Fruit fly (Drosophila melanogaster): ENCODE data around the gene Dph1.

Gene Dph1

DNA sequence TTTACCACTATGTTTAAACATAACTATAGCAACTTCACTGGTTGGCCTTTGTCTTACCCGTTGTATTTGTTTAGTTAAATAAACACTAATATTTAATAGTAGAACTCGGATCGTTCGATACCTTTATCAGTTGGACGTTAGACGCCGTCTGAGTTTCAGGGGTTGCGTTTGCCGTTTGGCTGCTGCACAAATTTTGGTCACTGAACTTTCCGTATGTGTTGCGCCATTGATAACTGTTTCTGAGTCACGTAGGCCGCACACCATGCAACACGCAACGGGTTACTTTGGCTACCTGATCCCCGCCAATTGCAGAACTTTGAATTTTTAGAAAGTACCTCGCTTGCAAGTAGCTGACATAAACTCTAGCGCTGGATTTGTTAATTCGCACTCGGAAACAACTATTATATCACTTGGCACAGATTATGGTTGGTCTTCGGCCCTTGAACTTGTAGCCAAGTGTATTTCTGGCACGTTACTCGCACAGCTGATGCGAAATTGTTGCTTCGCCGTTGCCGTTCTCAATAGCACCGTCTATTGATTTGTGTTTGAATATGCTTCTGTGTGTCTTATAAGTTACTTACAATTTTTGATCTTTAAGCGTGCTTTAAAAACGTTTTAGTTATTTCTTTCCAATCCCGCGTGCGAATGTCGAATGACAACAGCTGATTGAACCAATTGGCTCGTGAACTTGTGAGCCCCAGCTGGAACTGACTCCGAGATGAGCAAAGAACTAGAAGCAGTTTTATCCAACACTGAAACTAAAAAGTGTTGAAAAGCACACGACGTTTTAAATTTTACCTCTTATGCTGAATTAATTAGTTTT lies at the start of gene Dph1 (continued):
- TF ChIP-seq CG6791 (GFP tag; IDR thresholded peaks at IDR 0.05; ENCODE audit: partially characterized antibody) (no peak), Nf-YC (tag; optimal IDR thresholded peaks at IDR 0.05) (peak; percentile 66), Stat92E (GFP tag; optimal IDR thresholded peaks at IDR 0.05) (peak in 1 of 3 experiments; percentile 92), MTF-1 (GFP tag; optimal IDR thresholded peaks at IDR 0.05; ENCODE audit: borderline replicate concordance) (peak; percentile 54), CG4730 (GFP tag; IDR thresholded peaks at IDR 0.05) (peak; percentile 72), inv (GFP tag; IDR thresholded peaks at IDR 0.05; ENCODE audit: partially characterized antibody) (peak; percentile 31; the same call in 1 of the 2 replicates), eyg (GFP tag; optimal IDR thresholded peaks at IDR 0.05) (peak; percentile 80), CG13424 (tag; optimal IDR thresholded peaks at IDR 0.05) (peak; percentile 80), CG5953 (GFP tag; IDR thresholded peaks at IDR 0.05) (peak; percentile 75), odd (GFP tag; optimal IDR thresholded peaks at IDR 0.05) (peak; percentile 76), usp (GFP tag; optimal IDR thresholded peaks at IDR 0.05) (no peak), HLHmδ (GFP tag; optimal IDR thresholded peaks at IDR 0.05) (no peak), aop (GFP tag; IDR thresholded peaks at IDR 0.05) (peak; percentile 53; the same call in 1 of the 2 replicates), Atf3 (GFP tag; optimal IDR thresholded peaks at IDR 0.05) (peak; percentile 66), CG10462 (GFP tag; optimal IDR thresholded peaks at IDR 0.05) (peak; percentile 55), CG34224 (GFP tag; IDR thresholded peaks at IDR 0.05; ENCODE audit: partially characterized antibody) (peak; percentile 64), HLH54F (GFP tag; optimal IDR thresholded peaks at IDR 0.05) (peak; percentile 74), CG13624 (GFP tag; optimal IDR thresholded peaks at IDR 0.05) (peak; percentile 85), knrl (GFP tag; IDR thresholded peaks at IDR 0.05; ENCODE audit: partially characterized antibody) (peak; percentile 44; the same call in 1 of the 3 replicates), CG2116 (GFP tag; optimal IDR thresholded peaks at IDR 0.05) (peak; percentile 49), CG18476 (GFP tag; optimal IDR thresholded peaks at IDR 0.05) (peak; percentile 49), pros (GFP tag; optimal IDR thresholded peaks at IDR 0.05) (no peak), mirr (GFP tag; optimal IDR thresholded peaks at IDR 0.05) (peak; percentile 61), CG6854 (GFP tag; optimal IDR thresholded peaks at IDR 0.05) (peak; percentile 78), eve (GFP tag; optimal IDR thresholded peaks at IDR 0.05) (peak in 1 of 2 experiments; percentile 93), CG4707 (GFP tag; optimal IDR thresholded peaks at IDR 0.05) (peak; percentile 60), CG1233 (GFP tag; optimal IDR thresholded peaks at IDR 0.05) (peak; percentile 85), Sry-δ (GFP tag; optimal IDR thresholded peaks at IDR 0.05) (peak; percentile 23), CG12219 (GFP tag; optimal IDR thresholded peaks at IDR 0.05) (peak; percentile 89), slbo (GFP tag; IDR thresholded peaks at IDR 0.05) (peak; percentile 83), shn (GFP tag; optimal IDR thresholded peaks at IDR 0.05) (peak; percentile 89), CG17385 (GFP tag; optimal IDR thresholded peaks at IDR 0.05) (peak; percentile 76), CG4617 (GFP tag; optimal IDR thresholded peaks at IDR 0.05; ENCODE audit: borderline replicate concordance) (peak; percentile 76), bowl (GFP tag; IDR thresholded peaks at IDR 0.05) (peak; percentile 73; the same call in 1 of the 2 replicates), Lim3 (GFP tag; IDR thresholded peaks at IDR 0.05) (no peak), Chrac-16 (GFP tag; optimal IDR thresholded peaks at IDR 0.05) (peak; percentile 82), Abd-B (GFP tag; optimal IDR thresholded peaks at IDR 0.05) (no peak), Bteb2 (GFP tag; optimal IDR thresholded peaks at IDR 0.05) (peak; percentile 53), pan (optimal IDR thresholded peaks at IDR 0.05) (no peak), pan (GFP tag; optimal IDR thresholded peaks at IDR 0.05 in 1 of 2, IDR thresholded peaks at IDR 0.05 in 1 of 2) (peak in 1 of 2 experiments; percentile 90), Dek (tag; optimal IDR thresholded peaks at IDR 0.05) (peak; percentile 67), CG4404 (GFP tag; IDR thresholded peaks at IDR 0.05) (peak; percentile 48; the same call in 1 of the 2 replicates), emc (GFP tag; optimal IDR thresholded peaks at IDR 0.05) (peak; percentile 86), rib (GFP tag; IDR thresholded peaks at IDR 0.05) (peak; percentile 50; the same call in 1 of the 2 replicates), kni (GFP tag; optimal IDR thresholded peaks at IDR 0.05) (peak; percentile 54), crc (GFP tag; optimal IDR thresholded peaks at IDR 0.05) (peak; percentile 90), CG17328 (GFP tag; IDR thresholded peaks at IDR 0.05) (peak; percentile 91), disco-r (GFP tag; optimal IDR thresholded peaks at IDR 0.05) (peak; percentile 74)

Data from whole organism, embryonic.